Fruit fly (Drosophila melanogaster) whole organism, embryonic: ENCODE data around the gene CG11356.

Source experiments
- CG12155 ChIP-seq: fragments of 200-800 bp; sonication (Bioruptor generic); optimal IDR thresholded peaks from 3 replicates; lab custom pipeline; 2016; ENCODE audit warnings: missing biosample characterization, missing genetic modification characterization
- CG34376 ChIP-seq: fragments of 200-800 bp; sonication (Bioruptor generic); optimal IDR thresholded peaks from 2 replicates; lab custom pipeline; 2018; ENCODE audit warnings: missing biosample characterization, mild to moderate bottlenecking, missing genetic modification characterization
- D19B ChIP-seq: fragments of 200-800 bp; sonication (Bioruptor generic); optimal IDR thresholded peaks from 2 replicates; lab custom pipeline; 2017; ENCODE audit warnings: missing biosample characterization, mild to moderate bottlenecking, missing genetic modification characterization
- Opbp ChIP-seq: fragments of 200-800 bp; sonication (Bioruptor generic); IDR thresholded peaks from 3 replicates; pipeline ENCODE4 v1.3.6; 2022; ENCODE audit warnings: missing biosample characterization, missing genetic modification characterization; ENCODE audit not compliant: partially characterized antibody
- ase ChIP-seq: fragments of 200-800 bp; sonication (Bioruptor generic); IDR thresholded peaks from 3 replicates; pipeline ENCODE4 v1.3.6; 2022; ENCODE audit warnings: missing biosample characterization, missing genetic modification characterization
- caup ChIP-seq: fragments of 200-800 bp; sonication (Bioruptor generic); optimal IDR thresholded peaks from 3 replicates; lab custom pipeline; 2017; ENCODE audit warnings: missing biosample characterization, mild to moderate bottlenecking, missing genetic modification characterization, moderate library complexity; ENCODE audit not compliant: severe bottlenecking
- ewg ChIP-seq: fragments of 200-800 bp; sonication (Bioruptor generic); optimal IDR thresholded peaks from 3 replicates; lab custom pipeline; 2017; ENCODE audit warnings: mild to moderate bottlenecking, missing biosample characterization, missing genetic modification reagents, missing genetic modification characterization
- odd ChIP-seq: fragments of 200-800 bp; sonication (Bioruptor generic); optimal IDR thresholded peaks from 2 replicates; lab custom pipeline; 2017; ENCODE audit warnings: missing biosample characterization, mild to moderate bottlenecking, missing genetic modification characterization

The CG11356 gene

DNA sequence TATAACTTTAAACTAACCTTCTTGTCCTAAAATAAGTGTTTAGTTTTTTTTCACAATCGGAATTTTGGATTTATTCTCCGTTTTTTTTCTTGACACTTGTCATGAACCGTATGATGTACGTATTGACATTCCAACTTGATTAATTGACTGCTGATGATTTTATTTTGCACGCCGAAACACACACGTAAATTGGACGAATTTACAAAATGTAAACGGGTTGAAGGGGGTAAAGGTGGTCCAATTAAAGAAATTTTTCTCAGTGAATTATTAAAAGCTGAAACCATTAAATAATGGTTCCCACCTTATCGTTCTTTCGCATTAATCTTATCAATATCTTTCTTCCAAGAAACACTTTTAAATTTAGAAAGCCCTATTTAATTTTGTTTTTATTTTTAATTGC lies 47.1 kb downstream of the CG11356 start, which contains the start of gene Uch-L5R:
Uch-L5R (minus strand) TSS at position 101 of the 400 bp plus-strand sequence.
- TF ChIP-seq ase (GFP tag; lab: Robert Waterston, UW): no peak
- TF ChIP-seq Opbp (GFP tag; lab: Robert Waterston, UW): no peak
- TF ChIP-seq odd (GFP tag; lab: Kevin White, UChicago): no peak
- TF ChIP-seq D19B (GFP tag; lab: Kevin White, UChicago): no peak
- TF ChIP-seq caup (GFP tag; lab: Kevin White, UChicago): no peak
- no peak for TF ChIP-seq CG12155 (GFP tag; lab: Kevin White, UChicago)
- no peak for TF ChIP-seq ewg (GFP tag; lab: Kevin White, UChicago)
- TF ChIP-seq CG34376 (GFP tag; lab: Kevin White, UChicago): no peak
